Worm (Caenorhabditis elegans) whole organism, L2 larva: Measurements from ENCODE around the gene secs-1.

ENCODE experiments used
- C34F6.9 ChIP-seq: fragments of 150-350 bp; optimal IDR thresholded peaks from 2 replicates; lab custom pipeline; 2014; ENCODE audit warnings: missing biosample characterization, missing genetic modification characterization
- F13H6.1 ChIP-seq: sonication (generic microtip); optimal IDR thresholded peaks from 2 replicates; lab custom pipeline; 2016; ENCODE audit warnings: missing genetic modification characterization, missing compliant biosample characterization
- R02D3.7 ChIP-seq: fragments of 150-350 bp; optimal IDR thresholded peaks from 2 replicates; lab custom pipeline; 2014; ENCODE audit warnings: missing biosample characterization, missing genetic modification characterization
- Y55F3AM.14 ChIP-seq: fragments of 200-800 bp; sonication (Bioruptor generic); optimal IDR thresholded peaks from 2 replicates; lab custom pipeline; 2018; ENCODE audit warnings: mild to moderate bottlenecking, missing genetic modification characterization, missing compliant biosample characterization
- alr-1 ChIP-seq: fragments of 150-350 bp; optimal IDR thresholded peaks from 2 replicates; lab custom pipeline; 2014; ENCODE audit warnings: missing biosample characterization, missing genetic modification characterization
- aly-2 ChIP-seq: fragments of 150-350 bp; optimal IDR thresholded peaks from 2 replicates; lab custom pipeline; 2014; ENCODE audit warnings: missing biosample characterization, missing genetic modification characterization
- ceh-16 ChIP-seq: fragments of 150-350 bp; optimal IDR thresholded peaks from 2 replicates; lab custom pipeline; 2014; ENCODE audit warnings: missing biosample characterization, missing genetic modification characterization
- ceh-82 ChIP-seq: fragments of 150-350 bp; optimal IDR thresholded peaks from 2 replicates; lab custom pipeline; 2014; ENCODE audit warnings: missing biosample characterization, missing genetic modification characterization
- crh-2 ChIP-seq: sonication (generic microtip); optimal IDR thresholded peaks from 2 replicates; lab custom pipeline; 2017; ENCODE audit warnings: missing biosample characterization, missing genetic modification characterization
- elt-1 ChIP-seq: fragments of 150-350 bp; optimal IDR thresholded peaks from 2 replicates; lab custom pipeline; 2014; ENCODE audit warnings: missing biosample characterization, missing genetic modification characterization
- elt-3 ChIP-seq: sonication (generic microtip); optimal IDR thresholded peaks from 2 replicates; lab custom pipeline; 2017; ENCODE audit warnings: missing biosample characterization, missing genetic modification characterization
- lsy-2 ChIP-seq, 2 experiments: fragments of 150-350 bp in 1 of 2; sonication (generic microtip) in 1 of 2; optimal IDR thresholded peaks; 2 replicates each; lab custom pipeline; 2014 to 2017; ENCODE audit warnings: missing biosample characterization in 2 of 2, missing genetic modification characterization in 2 of 2
- mab-5 ChIP-seq: fragments of 150-350 bp; optimal IDR thresholded peaks from 2 replicates; lab custom pipeline; 2014; ENCODE audit warnings: missing biosample characterization, missing genetic modification characterization
- mbf-1 ChIP-seq: sonication (generic microtip); optimal IDR thresholded peaks from 2 replicates; lab custom pipeline; 2017; ENCODE audit warnings: missing biosample characterization, missing genetic modification characterization
- nhr-12 ChIP-seq: fragments of 150-350 bp; optimal IDR thresholded peaks from 2 replicates; lab custom pipeline; 2014; ENCODE audit warnings: missing biosample characterization, missing genetic modification characterization
- nhr-129 ChIP-seq: fragments of 150-350 bp; optimal IDR thresholded peaks from 2 replicates; lab custom pipeline; 2014; ENCODE audit warnings: missing biosample characterization, missing genetic modification characterization
- nhr-21 ChIP-seq: fragments of 150-350 bp; optimal IDR thresholded peaks from 2 replicates; lab custom pipeline; 2014; ENCODE audit warnings: missing biosample characterization, missing genetic modification characterization
- nhr-23 ChIP-seq: fragments of 150-350 bp; optimal IDR thresholded peaks from 2 replicates; lab custom pipeline; 2014; ENCODE audit warnings: missing biosample characterization, missing genetic modification reagents, missing genetic modification characterization
- nhr-237 ChIP-seq: fragments of 150-350 bp; optimal IDR thresholded peaks from 2 replicates; lab custom pipeline; 2014; ENCODE audit warnings: missing biosample characterization, missing genetic modification characterization
- nhr-6 ChIP-seq: fragments of 150-350 bp; optimal IDR thresholded peaks from 2 replicates; lab custom pipeline; 2014; ENCODE audit warnings: missing biosample characterization, missing genetic modification characterization
- sem-4 ChIP-seq: fragments of 150-350 bp; optimal IDR thresholded peaks from 2 replicates; lab custom pipeline; 2014; ENCODE audit warnings: missing biosample characterization, missing genetic modification reagents, missing genetic modification characterization
- skn-1 ChIP-seq: sonication (generic microtip); optimal IDR thresholded peaks from 2 replicates; lab custom pipeline; 2017; ENCODE audit warnings: missing biosample characterization, missing genetic modification characterization
- sma-9 ChIP-seq, 2 experiments: fragments of 150-350 bp in 1 of 2; sonication (generic microtip) in 1 of 2; optimal IDR thresholded peaks; 2 replicates each; lab custom pipeline; 2014 to 2016; ENCODE audit warnings: missing genetic modification characterization in 2 of 2, mild to moderate bottlenecking in 1 of 2, missing biosample characterization in 1 of 2, missing compliant biosample characterization in 1 of 2, missing genetic modification reagents in 1 of 2, moderate library complexity in 1 of 2
- snpc-4 ChIP-seq: fragments of 150-350 bp; optimal IDR thresholded peaks from 2 replicates; lab custom pipeline; 2014; ENCODE audit warnings: missing biosample characterization, missing genetic modification characterization
- ztf-4 ChIP-seq: fragments of 150-350 bp; optimal IDR thresholded peaks from 2 replicates; lab custom pipeline; 2014; ENCODE audit warnings: missing biosample characterization, missing genetic modification characterization

secs-1 gene

DNA sequence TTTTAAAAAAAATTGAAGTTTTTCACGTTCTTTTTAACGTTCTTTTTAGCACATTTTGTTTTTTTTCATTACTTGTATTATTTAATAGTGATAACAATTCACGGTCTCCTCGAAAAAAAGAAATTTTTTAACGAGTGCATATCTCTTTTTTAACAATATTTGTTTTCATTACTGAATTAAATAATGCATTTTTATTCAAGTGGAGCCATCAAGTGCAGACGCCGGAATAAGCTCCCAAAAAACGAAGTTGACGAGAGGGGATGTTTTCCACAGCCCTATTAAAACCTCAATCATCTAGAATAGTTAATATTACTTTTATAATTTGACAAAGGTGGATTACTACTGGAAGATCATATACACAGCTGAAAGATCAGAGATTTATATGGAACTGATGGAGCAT lies 47.6 kb downstream of the secs-1 start, which contains the start of gene irld-6:
irld-6 (minus strand) TSS at position 101 of the 400 bp plus-strand sequence.
- TF ChIP-seq sem-4 (no peak), nhr-6 (tag; lab: Kevin White, UChicago) (no peak), Y55F3AM.14 (GFP tag; lab: Kevin White, UChicago) (no peak), R02D3.7 (tag; lab: Kevin White, UChicago) (no peak), ceh-82 (tag; lab: Kevin White, UChicago) (no peak), nhr-21 (tag; lab: Kevin White, UChicago) (no peak), nhr-23 (tag; lab: Kevin White, UChicago) (no peak), ceh-16 (no peak), snpc-4 (no peak), nhr-12 (tag; lab: Kevin White, UChicago) (no peak), alr-1 (tag; lab: Kevin White, UChicago) (no peak), skn-1 (no peak)

DNA sequence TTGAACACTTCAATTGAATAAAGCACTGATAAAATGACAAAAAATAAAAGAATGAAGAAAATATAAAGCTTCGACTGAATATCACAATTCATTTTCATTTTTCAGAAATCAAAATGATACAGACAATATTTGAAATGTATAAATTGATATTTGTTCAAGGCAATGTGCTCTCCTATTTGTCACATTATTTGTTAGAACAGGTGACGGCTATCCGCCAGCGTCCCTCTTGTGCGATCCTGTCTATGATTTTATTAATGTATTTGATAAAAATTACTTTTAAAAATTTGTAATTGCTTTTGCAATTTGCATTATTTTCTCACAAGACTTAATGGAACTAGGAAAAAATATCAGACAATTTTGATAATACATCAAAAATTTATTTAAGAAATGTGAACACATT lies 50.2 kb downstream of the secs-1 start, which contains the start of gene F28H7.7:
F28H7.7 (minus strand) TSS at position 101 of the 400 bp plus-strand sequence.
- no peak for TF ChIP-seq elt-3
- TF ChIP-seq mbf-1: no peak
- no peak for TF ChIP-seq skn-1
- no peak for TF ChIP-seq aly-2 (tag; lab: Kevin White, UChicago)
- no peak for TF ChIP-seq nhr-23 (tag; lab: Kevin White, UChicago)
- TF ChIP-seq ztf-4 (tag; lab: Kevin White, UChicago): no peak
- no peak for TF ChIP-seq lsy-2 (tag; optimal IDR thresholded peaks at IDR 0.05; lab: Kevin White, UChicago)
- no peak for TF ChIP-seq sma-9 (GFP tag; optimal IDR thresholded peaks at IDR 0.05; lab: Kevin White, UChicago)
- TF ChIP-seq sma-9 (tag; optimal IDR thresholded peaks at IDR 0.05; lab: Kevin White, UChicago): no peak
- TF ChIP-seq F13H6.1 (tag; lab: Kevin White, UChicago): no peak
- no peak for TF ChIP-seq elt-1 (tag; lab: Kevin White, UChicago)
- no peak for TF ChIP-seq nhr-12 (tag; lab: Kevin White, UChicago)
- no peak for TF ChIP-seq mab-5 (tag; lab: Kevin White, UChicago)
- TF ChIP-seq nhr-237 (tag; lab: Kevin White, UChicago): no peak
- TF ChIP-seq C34F6.9 (tag; lab: Kevin White, UChicago): no peak
- TF ChIP-seq ceh-16: no peak
- no peak for TF ChIP-seq nhr-129 (tag; lab: Kevin White, UChicago)
- TF ChIP-seq crh-2 (tag; lab: Kevin White, UChicago): no peak
- no peak for TF ChIP-seq sem-4
- TF ChIP-seq R02D3.7 (tag; lab: Kevin White, UChicago): no peak
- TF ChIP-seq ceh-82 (tag; lab: Kevin White, UChicago): no peak
